Fruit fly (Drosophila melanogaster): ENCODE results near the gene sala.

dm6 chr2L:11493933-11494332 lies 9.4 kb downstream of the sala start:
- TF ChIP-seq Mad (GFP tag; optimal IDR thresholded peaks at IDR 0.05) (no peak), CG8281 (tag; optimal IDR thresholded peaks at IDR 0.05) (no peak), HLH3B (GFP tag; IDR thresholded peaks at IDR 0.05) (no peak), Usf (GFP tag; optimal IDR thresholded peaks at IDR 0.05) (no peak), danr (GFP tag; IDR thresholded peaks at IDR 0.05) (no peak), CG6854 (GFP tag; optimal IDR thresholded peaks at IDR 0.05) (no peak), CG6272 (GFP tag; IDR thresholded peaks at IDR 0.05) (no peak), CG14667 (GFP tag; IDR thresholded peaks at IDR 0.05) (no peak), MBD-R2 (GFP tag; IDR thresholded peaks at IDR 0.05) (no peak), CG34422 (GFP tag; IDR thresholded peaks at IDR 0.05) (no peak)
